Fruit fly (Drosophila melanogaster) Kc167 (cell line): Measurements from ENCODE around the gene atk.

Source experiments
- Myc ChIP-seq: fragments of >200 bp; optimal IDR thresholded peaks from 2 replicates; lab custom pipeline; 2017; ENCODE audit warnings: missing external identifiers
- h ChIP-seq: fragments of >200 bp; optimal IDR thresholded peaks from 3 replicates; lab custom pipeline; 2018; ENCODE audit warnings: missing external identifiers
- insv ChIP-seq: fragments of >200 bp; optimal IDR thresholded peaks from 3 replicates; lab custom pipeline; 2018; ENCODE audit warnings: missing external identifiers

DNA sequence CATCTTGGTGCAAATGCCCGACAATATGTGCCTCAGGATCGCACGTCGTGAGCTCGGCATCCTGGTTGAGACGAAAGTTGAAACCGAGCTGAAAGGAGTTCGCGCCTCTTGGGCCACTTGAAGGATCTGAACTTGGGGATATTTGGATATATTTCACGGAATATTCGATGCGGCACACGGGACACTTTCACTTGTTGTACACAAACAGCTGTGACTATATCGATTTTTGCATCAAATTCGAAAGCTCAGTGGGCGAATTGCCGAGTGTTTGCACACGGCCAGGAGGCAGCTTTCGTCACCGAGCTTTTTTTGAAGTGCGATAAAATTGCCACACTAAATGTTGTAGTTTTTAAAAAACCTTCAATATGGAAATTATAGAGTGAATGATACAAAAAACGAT lies 54.3 kb downstream of the atk start, which contains the start of gene CG13248:
- TF ChIP-seq insv (lab: Kevin White, UChicago), result no peak
- no peak for TF ChIP-seq h (lab: Kevin White, UChicago)
- TF ChIP-seq Myc, result no peak
